Fruit fly (Drosophila melanogaster) whole organism, embryonic: ENCODE data around the gene CG31710.

Source experiments
- CG10274 ChIP-seq: fragments of 200-800 bp; sonication (Bioruptor generic); optimal IDR thresholded peaks from 3 replicates; lab custom pipeline; 2017; ENCODE audit warnings: missing biosample characterization, mild to moderate bottlenecking, missing genetic modification characterization
- CG10565 ChIP-seq: fragments of 200-800 bp; sonication (Bioruptor generic); optimal IDR thresholded peaks from 3 replicates; lab custom pipeline; 2016; ENCODE audit warnings: missing biosample characterization, mild to moderate bottlenecking, missing genetic modification characterization
- CG12299 ChIP-seq: fragments of 200-800 bp; sonication (Bioruptor generic); optimal IDR thresholded peaks from 2 replicates; lab custom pipeline; 2018; ENCODE audit warnings: missing biosample characterization, mild to moderate bottlenecking, missing genetic modification characterization
- CG16779 ChIP-seq: fragments of 200-800 bp; sonication (Bioruptor generic); IDR thresholded peaks from 2 replicates; pipeline ENCODE4 v1.3.6; 2022; ENCODE audit warnings: missing biosample characterization, missing genetic modification characterization
- CG31388 ChIP-seq: fragments of 200-800 bp; sonication (Bioruptor generic); optimal IDR thresholded peaks from 2 replicates; lab custom pipeline; 2016; ENCODE audit warnings: missing biosample characterization, missing genetic modification characterization
- CG7372 ChIP-seq: fragments of 200-800 bp; sonication (Bioruptor generic); IDR thresholded peaks from 2 replicates; pipeline ENCODE4 v1.3.6; 2022; ENCODE audit warnings: missing biosample characterization, missing genetic modification characterization
- CG9437 ChIP-seq: fragments of 200-800 bp; sonication (Bioruptor generic); optimal IDR thresholded peaks from 2 replicates; lab custom pipeline; 2018; ENCODE audit warnings: missing biosample characterization, mild to moderate bottlenecking, missing genetic modification characterization
- Dfd ChIP-seq, 2 experiments: fragments of >200 bp; optimal IDR thresholded peaks; 2 replicates each; lab custom pipeline; 2017; ENCODE audit warnings: missing biosample characterization in 2 of 2, missing genetic modification characterization in 2 of 2
- Myb ChIP-seq: fragments of 200-800 bp; sonication (Bioruptor generic); optimal IDR thresholded peaks from 2 replicates; lab custom pipeline; 2016; ENCODE audit warnings: missing biosample characterization, missing genetic modification characterization
- ac ChIP-seq: fragments of 200-800 bp; sonication (Bioruptor generic); optimal IDR thresholded peaks from 3 replicates; lab custom pipeline; 2017; ENCODE audit warnings: missing biosample characterization, mild to moderate bottlenecking, missing genetic modification characterization
- hth ChIP-seq: fragments of >200 bp; optimal IDR thresholded peaks from 2 replicates; lab custom pipeline; 2017; ENCODE audit warnings: inconsistent platforms
- pan ChIP-seq, 4 experiments: fragments of >200 bp in 3 of 4; fragments of 200-800 bp in 1 of 4; sonication (Bioruptor generic) in 1 of 4; optimal IDR thresholded peaks in 3 of 4; IDR thresholded peaks in 1 of 4; 2 replicates each; pipeline versions ENCODE4 v1.3.6 to Lab custom; 2017 to 2022; ENCODE audit warnings: missing biosample characterization in 2 of 4, missing genetic modification characterization in 2 of 4, mixed read lengths in 1 of 4
- sim ChIP-seq: fragments of 200-800 bp; sonication (Bioruptor generic); IDR thresholded peaks from 2 replicates; pipeline ENCODE4 v1.3.6; 2022; ENCODE audit warnings: missing biosample characterization, missing genetic modification characterization

- TF ChIP-seq ac (GFP tag; lab: Kevin White, UChicago): no peak
- TF ChIP-seq CG7372 (GFP tag; lab: Robert Waterston, UW): no peak
- no peak for TF ChIP-seq hth (lab: Kevin White, UChicago)
- no peak for TF ChIP-seq Myb (GFP tag; lab: Kevin White, UChicago)
- TF ChIP-seq CG10274: no peak
- no peak for TF ChIP-seq Dfd (GFP tag; optimal IDR thresholded peaks at IDR 0.05; lab: Kevin White, UChicago)
- no peak for TF ChIP-seq CG10565
- no peak for TF ChIP-seq CG12299 (tag; lab: Kevin White, UChicago)
- no peak for TF ChIP-seq CG9437 (GFP tag; lab: Kevin White, UChicago)
- TF ChIP-seq CG31388 (GFP tag; lab: Kevin White, UChicago): no peak
- no peak for TF ChIP-seq pan (optimal IDR thresholded peaks at IDR 0.05; lab: Kevin White, UChicago)
- TF ChIP-seq pan (GFP tag; optimal IDR thresholded peaks at IDR 0.05 in 1 of 2, IDR thresholded peaks at IDR 0.05 in 1 of 2): no peak
- no peak for TF ChIP-seq CG16779 (GFP tag; lab: Robert Waterston, UW)
- TF ChIP-seq sim (GFP tag; lab: Robert Waterston, UW): no peak
Observed at dm6 chr2L:9744634-9745033, 38.9 kb upstream of the CG31710 start.
